Fruit fly (Drosophila melanogaster) whole organism, adult: Measurements from ENCODE around the gene AdoR.

Experiments used
- CG14711 ChIP-seq: fragments of 200-800 bp; sonication (Bioruptor generic); optimal IDR thresholded peaks from 2 replicates; lab custom pipeline; 2018; ENCODE audit warnings: missing biosample characterization, mild to moderate bottlenecking, missing genetic modification characterization, moderate library complexity
- CG7101 ChIP-seq: fragments of 200-800 bp; sonication (Bioruptor generic); optimal IDR thresholded peaks from 2 replicates; lab custom pipeline; 2018; ENCODE audit warnings: missing biosample characterization, mild to moderate bottlenecking, missing genetic modification characterization, moderate library complexity
- Clk ChIP-seq: fragments of 200-800 bp; sonication (Bioruptor generic); optimal IDR thresholded peaks from 2 replicates; lab custom pipeline; 2017; ENCODE audit warnings: missing biosample characterization, missing genetic modification characterization
- Mnt ChIP-seq: fragments of 200-800 bp; sonication (Bioruptor generic); optimal IDR thresholded peaks from 2 replicates; lab custom pipeline; 2016; ENCODE audit warnings: missing biosample characterization, mild to moderate bottlenecking, missing genetic modification characterization
- bab1 ChIP-seq: fragments of 200-800 bp; sonication (Bioruptor generic); optimal IDR thresholded peaks from 3 replicates; lab custom pipeline; 2019; ENCODE audit warnings: missing biosample characterization, mild to moderate bottlenecking, missing genetic modification characterization, moderate library complexity
- cnc ChIP-seq, 2 experiments: fragments of >200 bp; optimal IDR thresholded peaks; 2 replicates each; lab custom pipeline; 2017
- kay ChIP-seq: fragments of 200-800 bp; sonication (Bioruptor generic); peaks from one replicate; lab custom pipeline; 2016; ENCODE audit warnings: missing biosample characterization, missing genetic modification characterization, borderline replicate concordance
- tj ChIP-seq: fragments of 200-800 bp; sonication (Bioruptor generic); optimal IDR thresholded peaks from 3 replicates; lab custom pipeline; 2017; ENCODE audit warnings: missing biosample characterization, mild to moderate bottlenecking, missing genetic modification characterization, moderate library complexity

DNA sequence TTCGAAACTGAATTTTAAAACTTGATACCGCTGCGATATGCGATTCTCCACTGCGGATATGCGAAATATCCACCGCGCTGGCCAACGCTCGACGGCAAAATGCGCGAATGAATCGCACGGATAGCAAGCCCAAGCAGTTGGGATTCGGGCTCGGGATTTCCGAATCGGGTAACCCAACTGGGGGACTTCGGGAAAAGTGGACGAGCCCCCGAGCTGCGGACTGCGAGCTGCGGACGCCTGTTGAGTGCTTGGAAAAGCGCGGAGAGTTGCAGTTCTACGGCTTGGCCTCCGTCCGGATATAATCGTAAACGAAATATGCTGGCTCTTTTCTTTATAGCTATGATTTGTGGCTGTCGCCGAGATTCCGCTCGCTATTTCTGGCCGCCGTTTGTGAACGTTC is at the start of gene AdoR:
- TF ChIP-seq bab1 (GFP tag; lab: Kevin White, UChicago) (no peak), CG7101 (tag; lab: Kevin White, UChicago) (no peak), tj (GFP tag; lab: Kevin White, UChicago) (no peak), cnc (optimal IDR thresholded peaks at IDR 0.05; lab: Kevin White, UChicago) (no peak), Mnt (GFP tag; lab: Kevin White, UChicago) (no peak), kay (GFP tag; lab: Kevin White, UChicago) (no peak), Clk (GFP tag; lab: Kevin White, UChicago) (no peak), CG14711 (tag; lab: Kevin White, UChicago) (no peak)
